Fruit fly (Drosophila melanogaster) whole organism, pupa: ENCODE data around the gene Cyp28d1.
A peak's percentile ranks its signal among the peaks of the same experiment; 100 is the strongest.

Source experiments
- CG10348 ChIP-seq: fragments of 200-800 bp; sonication (Bioruptor generic); IDR thresholded peaks from 2 replicates; pipeline ENCODE4 v1.3.6; 2022; ENCODE audit warnings: missing biosample characterization, missing genetic modification characterization
- CG12605 ChIP-seq: fragments of 200-800 bp; sonication (Bioruptor generic); IDR thresholded peaks from 2 replicates; pipeline ENCODE4 v1.3.6; 2022; ENCODE audit warnings: missing biosample characterization, missing genetic modification characterization
- CG13204 ChIP-seq: fragments of 200-800 bp; sonication (Bioruptor generic); optimal IDR thresholded peaks from 2 replicates; lab custom pipeline; 2018; ENCODE audit warnings: missing biosample characterization, mild to moderate bottlenecking, missing genetic modification characterization, moderate library complexity
- CG14655 ChIP-seq: fragments of 200-800 bp; sonication (Bioruptor generic); optimal IDR thresholded peaks from 3 replicates; lab custom pipeline; 2017; ENCODE audit warnings: mild to moderate bottlenecking, missing biosample characterization, missing genetic modification reagents, missing genetic modification characterization
- CG15710 ChIP-seq: fragments of 200-800 bp; sonication (Bioruptor generic); optimal IDR thresholded peaks from 2 replicates; lab custom pipeline; 2018; ENCODE audit warnings: missing biosample characterization, mild to moderate bottlenecking, missing genetic modification characterization, moderate library complexity
- CG17806 ChIP-seq: fragments of 200-800 bp; sonication (Bioruptor generic); optimal IDR thresholded peaks from 2 replicates; lab custom pipeline; 2018; ENCODE audit warnings: missing biosample characterization, mild to moderate bottlenecking, missing genetic modification characterization, moderate library complexity
- CG32121 ChIP-seq: fragments of 200-800 bp; sonication (Bioruptor generic); IDR thresholded peaks from 2 replicates; pipeline ENCODE4 v1.3.6; 2022; ENCODE audit warnings: missing biosample characterization, missing genetic modification characterization
- CG34367 ChIP-seq: fragments of 200-800 bp; sonication (Bioruptor generic); optimal IDR thresholded peaks from 2 replicates; lab custom pipeline; 2018; ENCODE audit warnings: missing biosample characterization, mild to moderate bottlenecking, missing genetic modification characterization
- CG4496 ChIP-seq: fragments of 200-800 bp; sonication (Bioruptor generic); IDR thresholded peaks from 3 replicates; pipeline ENCODE4 v1.3.6; 2022; ENCODE audit warnings: missing biosample characterization, missing genetic modification characterization
- CG8159 ChIP-seq: fragments of 200-800 bp; sonication (Bioruptor generic); optimal IDR thresholded peaks from 3 replicates; lab custom pipeline; 2018; ENCODE audit warnings: missing biosample characterization, mild to moderate bottlenecking, missing genetic modification characterization, moderate library complexity
- CG8301 ChIP-seq: fragments of 200-800 bp; sonication (Bioruptor generic); optimal IDR thresholded peaks from 2 replicates; lab custom pipeline; 2018; ENCODE audit warnings: missing biosample characterization, mild to moderate bottlenecking, missing genetic modification characterization
- CG9948 ChIP-seq: fragments of 200-800 bp; sonication (Bioruptor generic); optimal IDR thresholded peaks from 2 replicates; lab custom pipeline; 2018; ENCODE audit warnings: missing biosample characterization, mild to moderate bottlenecking, missing genetic modification characterization, moderate library complexity
- D1 ChIP-seq: fragments of 200-800 bp; sonication (Bioruptor generic); optimal IDR thresholded peaks from 2 replicates; lab custom pipeline; 2018; ENCODE audit warnings: missing biosample characterization, mild to moderate bottlenecking, missing genetic modification characterization, moderate library complexity
- EcR ChIP-seq: fragments of 200-800 bp; sonication (Bioruptor generic); optimal IDR thresholded peaks from 3 replicates; lab custom pipeline; 2019; ENCODE audit warnings: missing biosample characterization, missing genetic modification characterization, mild to moderate bottlenecking, moderate library complexity, missing genetic modification reagents
- Ets98B ChIP-seq: fragments of 200-800 bp; sonication (Bioruptor generic); IDR thresholded peaks from 2 replicates; pipeline ENCODE4 v1.3.6; 2022; ENCODE audit warnings: missing biosample characterization, missing genetic modification characterization
- Pif1A ChIP-seq: fragments of 200-800 bp; sonication (Bioruptor generic); optimal IDR thresholded peaks from 3 replicates; lab custom pipeline; 2016; ENCODE audit warnings: missing biosample characterization, missing genetic modification characterization
- Pif1B ChIP-seq: fragments of 200-800 bp; sonication (Bioruptor generic); optimal IDR thresholded peaks from 3 replicates; lab custom pipeline; 2016; ENCODE audit warnings: missing biosample characterization, missing genetic modification characterization
- Snoo ChIP-seq: fragments of 200-800 bp; sonication (Bioruptor generic); optimal IDR thresholded peaks from 3 replicates; lab custom pipeline; 2017; ENCODE audit warnings: missing biosample characterization, mild to moderate bottlenecking, missing genetic modification characterization, inconsistent platforms
- fd96Ca ChIP-seq: fragments of 200-800 bp; sonication (Bioruptor generic); IDR thresholded peaks from 3 replicates; pipeline ENCODE4 v1.3.6; 2022; ENCODE audit warnings: missing biosample characterization, missing genetic modification characterization
- gl ChIP-seq: fragments of 200-800 bp; sonication (Bioruptor generic); optimal IDR thresholded peaks from 2 replicates; lab custom pipeline; 2018; ENCODE audit warnings: missing biosample characterization, mild to moderate bottlenecking, missing genetic modification characterization
- rn ChIP-seq: fragments of 200-800 bp; sonication (Bioruptor generic); IDR thresholded peaks from 2 replicates; pipeline ENCODE4 v1.3.6; 2022; ENCODE audit warnings: missing biosample characterization, missing genetic modification characterization

The Cyp28d1 gene

dm6 chr2L:5239433-5240278 is 29.4 kb downstream of the Cyp28d1 start:
- TF ChIP-seq fd96Ca (no peak), CG14655 (GFP tag; lab: Kevin White, UChicago) (no peak), CG17806 (tag; lab: Kevin White, UChicago) (no peak), Snoo (no peak), Ets98B (GFP tag; lab: Robert Waterston, UW) (no peak), gl (no peak), CG32121 (GFP tag; lab: Robert Waterston, UW) (no peak), CG10348 (GFP tag; lab: Robert Waterston, UW) (no peak), CG8301 (no peak), Pif1B (GFP tag; lab: Kevin White, UChicago) (no peak), EcR (GFP tag; lab: Kevin White, UChicago) (no peak), CG15710 (tag; lab: Kevin White, UChicago) (no peak), rn (GFP tag; lab: Robert Waterston, UW) (no peak), D1 (tag; lab: Kevin White, UChicago) (no peak), CG9948 (tag; lab: Kevin White, UChicago) (no peak), CG4496 (GFP tag; lab: Robert Waterston, UW) (no peak), CG34367 (tag; lab: Kevin White, UChicago) (no peak), CG8159 (tag; lab: Kevin White, UChicago) (no peak), CG13204 (GFP tag; lab: Kevin White, UChicago) (no peak), CG12605 (GFP tag; lab: Robert Waterston, UW) (no peak)

- TF ChIP-seq CG13204 (GFP tag; lab: Kevin White, UChicago) (no peak), CG14655 (GFP tag; lab: Kevin White, UChicago) (no peak), CG12605 (GFP tag; lab: Robert Waterston, UW) (no peak), CG10348 (GFP tag; lab: Robert Waterston, UW) (no peak), Pif1B (GFP tag; lab: Kevin White, UChicago) (no peak)
Observed at dm6 chr2L:5240520-5240919, 30.3 kb downstream of the Cyp28d1 start.

- TF ChIP-seq CG32121 (GFP tag; lab: Robert Waterston, UW) (0 out of 2 replicates have a peak, but pooled peaks have one; percentile 37), Pif1B (GFP tag; lab: Kevin White, UChicago) (no peak), EcR (GFP tag; lab: Kevin White, UChicago) (no peak), CG4496 (GFP tag; lab: Robert Waterston, UW) (peak; percentile 31; the same call in 1 of the 3 replicates), gl (no peak), Ets98B (GFP tag; lab: Robert Waterston, UW) (peak; percentile 16; the same call in 1 of the 2 replicates), CG12605 (GFP tag; lab: Robert Waterston, UW) (no peak)
- TF ChIP-seq, all 21 proteins: peak for 3
Observed at dm6 chr2L:5242194-5242914, 32.1 kb downstream of the Cyp28d1 start.

- TF ChIP-seq EcR (GFP tag; lab: Kevin White, UChicago), result peak; percentile 6
- no peak for TF ChIP-seq Pif1B (GFP tag; lab: Kevin White, UChicago)
- TF ChIP-seq CG4496 (GFP tag; lab: Robert Waterston, UW), result 0 out of 3 replicates have a peak, but pooled peaks have one; percentile 21
- peak; percentile 10 for TF ChIP-seq CG15710 (tag; lab: Kevin White, UChicago)
- TF ChIP-seq Pif1A (GFP tag; lab: Kevin White, UChicago), result peak; percentile 43
- TF ChIP-seq CG9948 (tag; lab: Kevin White, UChicago), result peak; percentile 18
- peak; percentile 47 for TF ChIP-seq CG14655 (GFP tag; lab: Kevin White, UChicago)
- TF ChIP-seq CG32121 (GFP tag; lab: Robert Waterston, UW), result no peak
- TF ChIP-seq Ets98B (GFP tag; lab: Robert Waterston, UW), result no peak
- TF ChIP-seq Snoo, result no peak
- TF ChIP-seq CG34367 (tag; lab: Kevin White, UChicago), result no peak
- TF ChIP-seq CG8159 (tag; lab: Kevin White, UChicago), result peak; percentile 29
- TF ChIP-seq D1 (tag; lab: Kevin White, UChicago), result no peak
- TF ChIP-seq CG13204 (GFP tag; lab: Kevin White, UChicago), result no peak
- TF ChIP-seq CG17806 (tag; lab: Kevin White, UChicago), result peak; percentile 26
Observed at dm6 chr2L:5245363-5245892, 35.2 kb downstream of the Cyp28d1 start.

dm6 chr2L:5247384-5247783 is 37.1 kb downstream of the Cyp28d1 start:
- TF ChIP-seq Snoo, result no peak
- no peak for TF ChIP-seq CG12605 (GFP tag; lab: Robert Waterston, UW)
- TF ChIP-seq CG17806 (tag; lab: Kevin White, UChicago), result no peak
- no peak for TF ChIP-seq CG13204 (GFP tag; lab: Kevin White, UChicago)
- no peak for TF ChIP-seq CG15710 (tag; lab: Kevin White, UChicago)
- no peak for TF ChIP-seq CG34367 (tag; lab: Kevin White, UChicago)
- TF ChIP-seq EcR (GFP tag; lab: Kevin White, UChicago), result no peak
- no peak for TF ChIP-seq D1 (tag; lab: Kevin White, UChicago)
- no peak for TF ChIP-seq CG4496 (GFP tag; lab: Robert Waterston, UW)
- TF ChIP-seq CG9948 (tag; lab: Kevin White, UChicago), result no peak
- TF ChIP-seq rn (GFP tag; lab: Robert Waterston, UW), result no peak
